Worm (Caenorhabditis elegans) whole organism, young adult: ENCODE results near the gene lron-13.

Experiments used
- B0261.1 ChIP-seq: sonication (generic microtip); optimal IDR thresholded peaks from 2 replicates; lab custom pipeline; 2016; ENCODE audit warnings: mild to moderate bottlenecking, missing genetic modification characterization, moderate library complexity, missing compliant biosample characterization
- F22D6.2 ChIP-seq: sonication (generic microtip); optimal IDR thresholded peaks from 2 replicates; lab custom pipeline; 2016; ENCODE audit warnings: mild to moderate bottlenecking, missing genetic modification characterization, missing compliant biosample characterization
- F23B12.7 ChIP-seq: sonication (generic microtip); optimal IDR thresholded peaks from 2 replicates; lab custom pipeline; 2017; ENCODE audit warnings: missing genetic modification characterization, mild to moderate bottlenecking, missing compliant biosample characterization, antibody characterized with exemption, moderate library complexity; ENCODE audit not compliant: insufficient read depth
- F37B4.10 ChIP-seq: fragments of 200-800 bp; sonication (Bioruptor generic); IDR thresholded peaks from 2 replicates; pipeline ENCODE4 v1.3.6; 2022; ENCODE audit warnings: missing genetic modification characterization, missing compliant biosample characterization
- F52B5.7 ChIP-seq: sonication (generic microtip); optimal IDR thresholded peaks from 2 replicates; lab custom pipeline; 2016; ENCODE audit warnings: mild to moderate bottlenecking, missing genetic modification characterization, missing compliant biosample characterization
- F55B11.4 ChIP-seq: sonication (generic microtip); optimal IDR thresholded peaks from 2 replicates; lab custom pipeline; 2016; ENCODE audit warnings: missing compliant biosample characterization, missing genetic modification characterization, borderline replicate concordance; ENCODE audit not compliant: insufficient read depth
- F57C9.4 ChIP-seq: sonication (generic microtip); optimal IDR thresholded peaks from 2 replicates; lab custom pipeline; 2017; ENCODE audit warnings: mild to moderate bottlenecking, missing genetic modification characterization, missing compliant biosample characterization
- K12H6.12 ChIP-seq: fragments of 200-800 bp; sonication (Bioruptor generic); optimal IDR thresholded peaks from 2 replicates; lab custom pipeline; 2018; ENCODE audit warnings: mild to moderate bottlenecking, missing genetic modification characterization, missing compliant biosample characterization
- Y53F4B.3 ChIP-seq: fragments of 200-800 bp; sonication (Bioruptor generic); IDR thresholded peaks from 2 replicates; pipeline ENCODE4 v1.3.6; 2022; ENCODE audit warnings: missing genetic modification reagents, missing genetic modification characterization, missing compliant biosample characterization
- ama-1 ChIP-seq, 3 experiments: fragments of 150-350 bp in 1 of 3; sonication (generic microtip) in 2 of 3; optimal IDR thresholded peaks; 2 replicates each; lab custom pipeline; 2014 to 2018; ENCODE audit warnings: missing biosample characterization in 2 of 3, missing genetic modification characterization in 2 of 3, missing genetic modification reagents in 2 of 3
- athp-1 ChIP-seq: sonication (generic microtip); optimal IDR thresholded peaks from 2 replicates; lab custom pipeline; 2017; ENCODE audit warnings: mild to moderate bottlenecking, missing genetic modification characterization, missing compliant biosample characterization
- attf-3 ChIP-seq: fragments of 200-800 bp; sonication (Bioruptor generic); conservative IDR thresholded peaks from 2 replicates; pipeline ENCODE4 v1.3.6; 2022; ENCODE audit warnings: missing genetic modification reagents, missing genetic modification characterization, missing compliant biosample characterization
- ceh-27 ChIP-seq: fragments of 200-800 bp; sonication (Bioruptor generic); optimal IDR thresholded peaks from 2 replicates; lab custom pipeline; 2018; ENCODE audit warnings: mild to moderate bottlenecking, missing genetic modification characterization, moderate library complexity, missing compliant biosample characterization
- ceh-58 ChIP-seq: fragments of 200-800 bp; sonication (Bioruptor generic); IDR thresholded peaks from 2 replicates; pipeline ENCODE4 v1.3.6; 2022; ENCODE audit warnings: missing genetic modification characterization, missing compliant biosample characterization
- dpff-1 ChIP-seq: sonication (generic microtip); optimal IDR thresholded peaks from 2 replicates; lab custom pipeline; 2017; ENCODE audit warnings: mild to moderate bottlenecking, missing genetic modification characterization, missing compliant biosample characterization
- egl-18 ChIP-seq: fragments of 200-800 bp; sonication (Bioruptor generic); IDR thresholded peaks from 2 replicates; pipeline ENCODE4 v1.3.6; 2022; ENCODE audit warnings: missing genetic modification reagents, missing genetic modification characterization, missing compliant biosample characterization
- him-1 ChIP-seq: sonication (generic microtip); optimal IDR thresholded peaks from 2 replicates; lab custom pipeline; 2016; ENCODE audit warnings: missing genotype, missing genetic modification reagents, missing genetic modification characterization, missing compliant biosample characterization
- hlh-12 ChIP-seq: sonication (generic microtip); optimal IDR thresholded peaks from 2 replicates; lab custom pipeline; 2016; ENCODE audit warnings: missing genetic modification characterization, missing compliant biosample characterization
- lin-35 ChIP-seq, 3 experiments: fragments of 150-350 bp in 2 of 3; sonication (generic microtip) in 1 of 3; optimal IDR thresholded peaks; 2 replicates each; lab custom pipeline; 2014 to 2018; ENCODE audit warnings: missing biosample characterization in 3 of 3, missing genetic modification characterization in 3 of 3, missing genetic modification reagents in 3 of 3
- lin-40 ChIP-seq: sonication (generic microtip); optimal IDR thresholded peaks from 2 replicates; lab custom pipeline; 2016; ENCODE audit warnings: missing genetic modification characterization, mild to moderate bottlenecking, missing compliant biosample characterization, missing genotype, missing genetic modification reagents
- lir-1 ChIP-seq: fragments of 200-800 bp; sonication (Bioruptor generic); conservative IDR thresholded peaks from 2 replicates; pipeline ENCODE4 v1.3.6; 2022; ENCODE audit warnings: missing genetic modification reagents, missing genetic modification characterization, missing compliant biosample characterization
- lsl-1 ChIP-seq: fragments of 200-800 bp; sonication (Bioruptor generic); optimal IDR thresholded peaks from 2 replicates; lab custom pipeline; 2018; ENCODE audit warnings: mild to moderate bottlenecking, missing genetic modification characterization, moderate library complexity, missing compliant biosample characterization
- lsy-27 ChIP-seq: sonication (generic microtip); optimal IDR thresholded peaks from 2 replicates; lab custom pipeline; 2017; ENCODE audit warnings: missing genetic modification characterization, mild to moderate bottlenecking, missing compliant biosample characterization, antibody characterized with exemption, missing genotype, borderline replicate concordance; ENCODE audit not compliant: insufficient read depth
- madf-6 ChIP-seq: fragments of 200-800 bp; sonication (Bioruptor generic); IDR thresholded peaks from 2 replicates; pipeline ENCODE4 v1.3.6; 2022; ENCODE audit warnings: missing genetic modification reagents, missing genetic modification characterization, missing compliant biosample characterization
- mel-28 ChIP-seq: sonication (generic microtip); optimal IDR thresholded peaks from 2 replicates; lab custom pipeline; 2016; ENCODE audit warnings: borderline replicate concordance, mild to moderate bottlenecking, missing genetic modification characterization, missing compliant biosample characterization
- nfya-1 ChIP-seq: sonication (generic microtip); optimal IDR thresholded peaks from 2 replicates; lab custom pipeline; 2017; ENCODE audit warnings: antibody characterized with exemption, missing compliant biosample characterization, missing genetic modification characterization, borderline replicate concordance; ENCODE audit not compliant: insufficient read depth
- nhr-90 ChIP-seq: sonication (generic microtip); optimal IDR thresholded peaks from 2 replicates; lab custom pipeline; 2016; ENCODE audit warnings: missing genotype, mild to moderate bottlenecking, missing genetic modification characterization, missing compliant biosample characterization
- pbrm-1 ChIP-seq: fragments of 200-800 bp; sonication (Bioruptor generic); IDR thresholded peaks from 2 replicates; pipeline ENCODE4 v1.3.6; 2022; ENCODE audit warnings: missing genetic modification reagents, missing genetic modification characterization, missing compliant biosample characterization
- rec-8 ChIP-seq, 2 experiments: sonication (generic microtip); optimal IDR thresholded peaks; 2 replicates each; lab custom pipeline; 2016; ENCODE audit warnings: mild to moderate bottlenecking in 2 of 2, missing genetic modification characterization in 2 of 2, missing genetic modification reagents in 2 of 2, missing genotype in 2 of 2, missing biosample characterization in 1 of 2, missing compliant biosample characterization in 1 of 2, moderate library complexity in 1 of 2
- snpc-1.1 ChIP-seq: sonication (generic microtip); optimal IDR thresholded peaks from 2 replicates; lab custom pipeline; 2017; ENCODE audit warnings: missing genetic modification characterization, mild to moderate bottlenecking, missing compliant biosample characterization, antibody characterized with exemption, moderate library complexity, missing genotype, missing genetic modification reagents; ENCODE audit not compliant: insufficient read depth
- snpc-1.3 ChIP-seq: sonication (generic microtip); optimal IDR thresholded peaks from 2 replicates; lab custom pipeline; 2017; ENCODE audit warnings: missing genetic modification characterization, mild to moderate bottlenecking, missing compliant biosample characterization, antibody characterized with exemption, moderate library complexity, missing genotype, missing genetic modification reagents; ENCODE audit not compliant: insufficient read depth
- snpc-4 ChIP-seq, 5 experiments: fragments of 150-350 bp in 1 of 5; sonication (generic microtip) in 4 of 5; optimal IDR thresholded peaks; 2 replicates each; lab custom pipeline; 2014 to 2018; ENCODE audit warnings: missing genetic modification characterization in 5 of 5, missing biosample characterization in 3 of 5, antibody characterized with exemption in 2 of 5, mild to moderate bottlenecking in 2 of 5, missing compliant biosample characterization in 2 of 5, missing genotype in 2 of 5, moderate library complexity in 2 of 5, missing genetic modification reagents in 1 of 5
- tbp1 ChIP-seq: fragments of 200-800 bp; sonication (Bioruptor generic); optimal IDR thresholded peaks from 2 replicates; lab custom pipeline; 2018; ENCODE audit warnings: mild to moderate bottlenecking, missing genetic modification characterization, missing compliant biosample characterization
- unc-62 ChIP-seq: fragments of 150-350 bp; optimal IDR thresholded peaks from 2 replicates; lab custom pipeline; 2014; ENCODE audit warnings: missing biosample characterization, missing genetic modification reagents, missing genetic modification characterization
- xnd-1 ChIP-seq: sonication (generic microtip); optimal IDR thresholded peaks from 2 replicates; lab custom pipeline; 2016; ENCODE audit warnings: missing genotype, missing genetic modification reagents, missing genetic modification characterization, missing compliant biosample characterization
- zfh-2 ChIP-seq: fragments of 200-800 bp; sonication (Bioruptor generic); conservative IDR thresholded peaks from 2 replicates; pipeline ENCODE4 v1.3.6; 2022; ENCODE audit warnings: missing genetic modification reagents, missing genetic modification characterization, missing compliant biosample characterization
- ztf-22 ChIP-seq: fragments of 200-800 bp; sonication (Bioruptor generic); optimal IDR thresholded peaks from 2 replicates; lab custom pipeline; 2018; ENCODE audit warnings: mild to moderate bottlenecking, missing genetic modification characterization, moderate library complexity, missing compliant biosample characterization
- ztf-6 ChIP-seq: fragments of 200-800 bp; sonication (Bioruptor generic); IDR thresholded peaks from 2 replicates; pipeline ENCODE4 v1.3.6; 2022; ENCODE audit warnings: missing genetic modification reagents, missing genetic modification characterization, missing compliant biosample characterization

The lron-13 gene

ce11 chrIII:13565972-13566371 is 38.7 kb downstream of the lron-13 start:
- TF ChIP-seq hlh-12 (tag; lab: Kevin White, UChicago) (no peak), lin-35 (GFP tag; optimal IDR thresholded peaks at IDR 0.05; lab: Kevin White, UChicago) (peak in 1 of 3 experiments; percentile 14)
- TF ChIP-seq, all 124 proteins: peak for 1

- no peak for TF ChIP-seq rec-8 (tag; optimal IDR thresholded peaks at IDR 0.05; lab: Kevin White, UChicago)
- TF ChIP-seq nhr-90 (tag; lab: Kevin White, UChicago), result no peak
- TF ChIP-seq F52B5.7 (tag; lab: Kevin White, UChicago), result no peak
- TF ChIP-seq ztf-6 (GFP tag; lab: Robert Waterston, UW), result no peak
- no peak for TF ChIP-seq pbrm-1 (GFP tag; lab: Robert Waterston, UW)
- TF ChIP-seq lir-1 (GFP tag; lab: Robert Waterston, UW), result no peak
- TF ChIP-seq him-1, result no peak
- no peak for TF ChIP-seq B0261.1
- no peak for TF ChIP-seq attf-3
- TF ChIP-seq ztf-22 (GFP tag; lab: Kevin White, UChicago), result no peak
- TF ChIP-seq Y53F4B.3 (GFP tag; lab: Robert Waterston, UW), result no peak
- TF ChIP-seq unc-62 (GFP tag; lab: Kevin White, UChicago), result no peak
- TF ChIP-seq egl-18 (GFP tag; lab: Robert Waterston, UW), result no peak
- TF ChIP-seq xnd-1, result no peak
- no peak for TF ChIP-seq tbp1 (GFP tag; lab: Kevin White, UChicago)
- no peak for TF ChIP-seq F22D6.2
- no peak for TF ChIP-seq ama-1 (optimal IDR thresholded peaks at IDR 0.05; lab: Kevin White, UChicago)
- no peak for TF ChIP-seq ama-1 (GFP tag; optimal IDR thresholded peaks at IDR 0.05; lab: Kevin White, UChicago)
- TF ChIP-seq madf-6, result no peak
- no peak for TF ChIP-seq ceh-58 (GFP tag; lab: Robert Waterston, UW)
- TF ChIP-seq ceh-27 (GFP tag; lab: Kevin White, UChicago), result no peak
Observed at ce11 chrIII:13570347-13570746, 43.1 kb downstream of the lron-13 start, which contains the start of gene exc-12. Gene exc-12 (minus strand): TSS chrIII:13570447.

- no peak for TF ChIP-seq lsl-1 (GFP tag; lab: Kevin White, UChicago)
- no peak for TF ChIP-seq zfh-2 (GFP tag; lab: Robert Waterston, UW)
- no peak for TF ChIP-seq mel-28 (tag; lab: Kevin White, UChicago)
- TF ChIP-seq snpc-1.3 (tag; lab: Kevin White, UChicago), result no peak
- no peak for TF ChIP-seq rec-8 (tag; optimal IDR thresholded peaks at IDR 0.05; lab: Kevin White, UChicago)
- TF ChIP-seq snpc-4 (GFP tag; optimal IDR thresholded peaks at IDR 0.05; lab: Kevin White, UChicago), result no peak
- TF ChIP-seq snpc-4 (tag; optimal IDR thresholded peaks at IDR 0.05; lab: Kevin White, UChicago), result no peak
- TF ChIP-seq snpc-1.1, result no peak
- TF ChIP-seq ceh-27 (GFP tag; lab: Kevin White, UChicago), result no peak
- no peak for TF ChIP-seq K12H6.12 (tag; lab: Kevin White, UChicago)
- no peak for TF ChIP-seq nfya-1 (tag; lab: Kevin White, UChicago)
- no peak for TF ChIP-seq F23B12.7 (tag; lab: Kevin White, UChicago)
- TF ChIP-seq F55B11.4, result no peak
- TF ChIP-seq athp-1, result no peak
- TF ChIP-seq F37B4.10 (GFP tag; lab: Robert Waterston, UW), result no peak
- TF ChIP-seq ztf-6 (GFP tag; lab: Robert Waterston, UW), result no peak
- TF ChIP-seq lin-40 (tag; lab: Kevin White, UChicago), result no peak
- no peak for TF ChIP-seq F57C9.4 (tag; lab: Kevin White, UChicago)
- no peak for TF ChIP-seq lsy-27 (tag; lab: Kevin White, UChicago)
- TF ChIP-seq dpff-1 (tag; lab: Kevin White, UChicago), result no peak
- TF ChIP-seq F52B5.7 (tag; lab: Kevin White, UChicago), result no peak
Observed at ce11 chrIII:13575610-13576232, 48.5 kb downstream of the lron-13 start, which contains the start of gene osm-7. Gene osm-7 (plus strand): TSS chrIII:13576182.
